Worm (Caenorhabditis elegans) whole organism, mixed stage, embryonic: ENCODE measurements around the gene C06G3.3.

Experiments
- M03D4.4 ChIP-seq: sonication (generic microtip); optimal IDR thresholded peaks from 2 replicates; lab custom pipeline; 2017; ENCODE audit warnings: mild to moderate bottlenecking, missing genetic modification characterization, missing compliant biosample characterization
- blmp-1 ChIP-seq: fragments of 150-350 bp; optimal IDR thresholded peaks from 2 replicates; lab custom pipeline; 2014; ENCODE audit warnings: missing biosample characterization, missing genetic modification characterization
- ceh-39 ChIP-seq: fragments of 150-350 bp; optimal IDR thresholded peaks from 2 replicates; lab custom pipeline; 2014; ENCODE audit warnings: missing biosample characterization, missing genetic modification characterization
- ceh-43 ChIP-seq: fragments of 200-800 bp; sonication (Bioruptor generic); optimal IDR thresholded peaks from 2 replicates; lab custom pipeline; 2018; ENCODE audit warnings: mild to moderate bottlenecking, missing genetic modification characterization, moderate library complexity, missing compliant biosample characterization
- ceh-83 ChIP-seq: fragments of 200-800 bp; sonication (Bioruptor generic); optimal IDR thresholded peaks from 2 replicates; lab custom pipeline; 2018; ENCODE audit warnings: mild to moderate bottlenecking, missing genetic modification characterization, missing compliant biosample characterization
- ces-1 ChIP-seq: fragments of 150-350 bp; optimal IDR thresholded peaks from 2 replicates; lab custom pipeline; 2014; ENCODE audit warnings: missing biosample characterization, missing genetic modification reagents, missing genetic modification characterization
- drap-1 ChIP-seq: fragments of 200-800 bp; sonication (Bioruptor generic); optimal IDR thresholded peaks from 3 replicates; lab custom pipeline; 2018; ENCODE audit warnings: mild to moderate bottlenecking, missing genetic modification characterization, missing compliant biosample characterization
- elt-1 ChIP-seq: sonication (generic microtip); optimal IDR thresholded peaks from 2 replicates; lab custom pipeline; 2017; ENCODE audit warnings: missing genetic modification characterization, mild to moderate bottlenecking, missing compliant biosample characterization, antibody characterized with exemption, moderate library complexity, borderline replicate concordance; ENCODE audit not compliant: insufficient read depth
- elt-3 ChIP-seq: fragments of 150-350 bp; optimal IDR thresholded peaks from 2 replicates; lab custom pipeline; 2014; ENCODE audit warnings: missing biosample characterization, missing genetic modification characterization
- flh-1 ChIP-seq: fragments of 200-800 bp; sonication (Bioruptor generic); optimal IDR thresholded peaks from 2 replicates; lab custom pipeline; 2018; ENCODE audit warnings: mild to moderate bottlenecking, missing genetic modification characterization, moderate library complexity, missing compliant biosample characterization
- ham-2 ChIP-seq: fragments of 200-800 bp; sonication (Bioruptor generic); optimal IDR thresholded peaks from 2 replicates; lab custom pipeline; 2018; ENCODE audit warnings: mild to moderate bottlenecking, missing genetic modification characterization, missing compliant biosample characterization
- lin-13 ChIP-seq: fragments of 150-350 bp; optimal IDR thresholded peaks from 2 replicates; lab custom pipeline; 2014; ENCODE audit warnings: missing biosample characterization, missing genetic modification characterization
- lin-32 ChIP-seq: fragments of 200-800 bp; sonication (Bioruptor generic); optimal IDR thresholded peaks from 2 replicates; lab custom pipeline; 2018; ENCODE audit warnings: mild to moderate bottlenecking, missing genetic modification characterization, missing compliant biosample characterization
- lsy-2 ChIP-seq: fragments of 150-350 bp; optimal IDR thresholded peaks from 2 replicates; lab custom pipeline; 2014; ENCODE audit warnings: missing biosample characterization, missing genetic modification characterization
- mab-5 ChIP-seq: fragments of 150-350 bp; optimal IDR thresholded peaks from 2 replicates; lab custom pipeline; 2014; ENCODE audit warnings: missing biosample characterization, missing genetic modification characterization
- mep-1 ChIP-seq: fragments of 150-350 bp; optimal IDR thresholded peaks from 2 replicates; lab custom pipeline; 2017; ENCODE audit warnings: missing biosample characterization, missing genetic modification reagents, missing genetic modification characterization, inconsistent platforms
- mls-2 ChIP-seq: sonication (generic microtip); optimal IDR thresholded peaks from 2 replicates; lab custom pipeline; 2016; ENCODE audit warnings: mild to moderate bottlenecking, missing genetic modification characterization, moderate library complexity, missing compliant biosample characterization
- nhr-12 ChIP-seq: fragments of 150-350 bp; optimal IDR thresholded peaks from 2 replicates; lab custom pipeline; 2014; ENCODE audit warnings: missing biosample characterization, missing genetic modification characterization
- nhr-2 ChIP-seq: fragments of 150-350 bp; optimal IDR thresholded peaks from 2 replicates; lab custom pipeline; 2014; ENCODE audit warnings: missing biosample characterization, missing genetic modification characterization
- nhr-237 ChIP-seq: fragments of 150-350 bp; optimal IDR thresholded peaks from 2 replicates; lab custom pipeline; 2014; ENCODE audit warnings: missing biosample characterization, missing genetic modification characterization
- nhr-28 ChIP-seq: fragments of 150-350 bp; optimal IDR thresholded peaks from 2 replicates; lab custom pipeline; 2014; ENCODE audit warnings: missing biosample characterization, missing genetic modification characterization
- nhr-76 ChIP-seq: sonication (generic microtip); optimal IDR thresholded peaks from 2 replicates; lab custom pipeline; 2017; ENCODE audit warnings: missing biosample characterization, missing genetic modification characterization
- pha-4 ChIP-seq: fragments of 150-350 bp; optimal IDR thresholded peaks from 2 replicates; lab custom pipeline; 2018; ENCODE audit warnings: missing biosample characterization, missing genetic modification reagents, missing genetic modification characterization
- sem-2 ChIP-seq: fragments of 200-800 bp; sonication (Bioruptor generic); optimal IDR thresholded peaks from 2 replicates; lab custom pipeline; 2018; ENCODE audit warnings: mild to moderate bottlenecking, missing genetic modification characterization, missing compliant biosample characterization
- sptf-1 ChIP-seq: sonication (generic microtip); optimal IDR thresholded peaks from 2 replicates; lab custom pipeline; 2017; ENCODE audit warnings: mild to moderate bottlenecking, missing genetic modification characterization, moderate library complexity, missing compliant biosample characterization
- tbx-8 ChIP-seq: fragments of 200-800 bp; sonication (Bioruptor generic); optimal IDR thresholded peaks from 2 replicates; lab custom pipeline; 2018; ENCODE audit warnings: mild to moderate bottlenecking, missing genetic modification characterization, moderate library complexity, missing compliant biosample characterization
- unc-120 ChIP-seq: sonication (generic microtip); optimal IDR thresholded peaks from 2 replicates; lab custom pipeline; 2017; ENCODE audit warnings: missing genetic modification characterization, missing compliant biosample characterization; ENCODE audit not compliant: poor library complexity, severe bottlenecking
- zip-8 ChIP-seq: fragments of 150-350 bp; optimal IDR thresholded peaks from 2 replicates; lab custom pipeline; 2014; ENCODE audit warnings: missing biosample characterization, missing genetic modification characterization
- ztf-11 ChIP-seq: fragments of 150-350 bp; optimal IDR thresholded peaks from 2 replicates; lab custom pipeline; 2014; ENCODE audit warnings: missing biosample characterization, missing genetic modification characterization

Gene C06G3.3

DNA sequence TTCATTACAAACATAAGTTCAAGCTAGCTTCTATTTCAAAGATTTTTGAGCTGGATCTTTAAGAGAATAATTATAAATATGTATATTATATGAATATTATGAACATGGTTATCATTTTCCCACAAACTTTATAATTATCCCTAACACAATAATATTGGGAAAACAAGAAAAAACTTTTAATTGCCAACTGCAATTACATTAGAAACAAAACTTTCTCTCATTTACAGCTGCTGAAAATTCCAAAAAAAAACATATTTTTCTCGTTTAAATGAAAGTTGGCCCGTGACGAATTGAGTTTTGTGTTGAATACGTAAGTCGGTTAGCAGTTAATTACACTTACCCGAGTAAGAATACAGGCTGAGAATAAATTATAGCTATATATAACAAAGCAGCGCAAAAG, 26.8 kb downstream of the C06G3.3 start:
- TF ChIP-seq ces-1 (GFP tag; lab: Kevin White, UChicago) (no peak), ceh-83 (GFP tag; lab: Kevin White, UChicago) (no peak), ztf-11 (tag; lab: Kevin White, UChicago) (no peak), unc-120 (tag; lab: Kevin White, UChicago) (no peak), sem-2 (GFP tag; lab: Kevin White, UChicago) (no peak), ceh-39 (tag; lab: Kevin White, UChicago) (no peak), lin-32 (GFP tag; lab: Kevin White, UChicago) (no peak), nhr-76 (tag; lab: Kevin White, UChicago) (no peak), ham-2 (GFP tag; lab: Kevin White, UChicago) (no peak), lsy-2 (no peak)

DNA sequence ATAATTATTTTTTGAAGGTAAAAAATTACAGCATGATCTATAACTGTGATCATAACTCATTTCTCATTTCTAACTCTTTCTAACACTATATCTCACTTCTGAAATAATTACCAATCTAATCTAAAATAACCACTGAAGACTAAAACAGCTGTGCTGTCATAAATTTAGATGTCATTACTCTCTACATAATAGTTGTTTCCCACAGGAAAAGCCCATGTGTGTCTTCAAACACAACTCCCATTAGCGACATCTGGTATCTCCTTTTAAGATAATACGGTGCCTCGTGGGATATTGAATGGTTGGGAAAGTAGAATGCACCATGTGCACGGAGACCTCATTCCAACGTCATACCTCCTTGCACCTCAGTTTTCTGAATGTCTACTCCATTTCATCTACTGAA, 29.1 kb downstream of the C06G3.3 start, which contains the start of gene Y43B11AL.1:
Gene Y43B11AL.1, plus strand, starts transcription at position 301 of the 400 bp plus-strand sequence.
- TF ChIP-seq sem-2 (GFP tag; lab: Kevin White, UChicago) (no peak), mls-2 (no peak), mab-5 (tag; lab: Kevin White, UChicago) (no peak), lin-13 (tag; lab: Kevin White, UChicago) (no peak), nhr-76 (tag; lab: Kevin White, UChicago) (no peak), ceh-43 (no peak), nhr-237 (tag; lab: Kevin White, UChicago) (no peak), pha-4 (tag; lab: Kevin White, UChicago) (no peak)
- TF ChIP-seq, all 35 proteins: peak for 0

DNA sequence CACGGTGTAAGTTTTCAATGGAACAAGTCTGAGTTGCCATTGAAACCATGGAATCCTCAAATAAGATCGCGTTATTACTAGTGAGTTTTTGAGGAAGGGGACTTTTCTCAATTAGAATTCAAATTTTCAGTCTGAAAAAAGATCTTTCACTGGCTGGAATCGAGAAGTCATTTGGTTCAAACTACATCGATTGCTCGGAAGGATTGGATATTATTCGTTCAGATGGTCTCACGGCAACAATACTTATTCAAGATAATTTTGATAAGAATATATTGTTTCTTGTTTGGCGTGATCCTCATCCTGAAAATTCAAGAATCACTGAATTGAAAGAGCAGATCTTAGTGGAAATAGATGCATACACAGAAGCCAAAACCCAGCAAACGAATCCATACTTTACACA, 31.5 kb downstream of the C06G3.3 start:
- no peak for TF ChIP-seq mls-2
- no peak for TF ChIP-seq zip-8 (tag; lab: Kevin White, UChicago)
- no peak for TF ChIP-seq pha-4 (tag; lab: Kevin White, UChicago)
- no peak for TF ChIP-seq nhr-28 (tag; lab: Kevin White, UChicago)
- no peak for TF ChIP-seq elt-3 (tag; lab: Kevin White, UChicago)
- no peak for TF ChIP-seq blmp-1 (tag; lab: Kevin White, UChicago)
- TF ChIP-seq nhr-237 (tag; lab: Kevin White, UChicago) = no peak

DNA sequence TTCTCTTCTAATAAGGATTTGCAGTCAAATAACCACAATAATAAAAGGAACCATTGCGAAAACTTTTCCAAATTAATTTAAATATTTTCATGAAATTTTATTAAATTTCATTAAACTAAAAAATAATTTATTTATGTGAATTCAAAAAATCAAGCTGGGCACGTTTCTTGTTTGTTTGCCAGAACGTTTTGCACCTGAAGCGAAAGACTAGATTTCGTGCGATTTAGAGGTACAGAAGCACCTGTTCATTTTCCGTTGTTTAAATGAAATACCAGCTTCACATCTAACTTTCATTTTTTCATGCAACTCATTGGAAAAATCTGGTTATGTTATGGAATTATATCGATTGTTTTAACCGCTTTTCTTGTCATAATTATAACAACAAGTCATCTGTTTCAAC, 36.2 kb downstream of the C06G3.3 start, which contains the start of gene srg-48:
Gene srg-48, plus strand, starts transcription at position 301 of the 400 bp plus-strand sequence.
- TF ChIP-seq ceh-43 = no peak
- TF ChIP-seq nhr-12 (tag; lab: Kevin White, UChicago) = no peak
- TF ChIP-seq nhr-237 (tag; lab: Kevin White, UChicago) = no peak
- TF ChIP-seq mep-1 (tag; lab: Kevin White, UChicago) = no peak
- TF ChIP-seq flh-1 = no peak
- no peak for TF ChIP-seq blmp-1 (tag; lab: Kevin White, UChicago)
- no peak for TF ChIP-seq elt-3 (tag; lab: Kevin White, UChicago)
- TF ChIP-seq nhr-2 (tag; lab: Kevin White, UChicago) = no peak
- no peak for TF ChIP-seq lin-13 (tag; lab: Kevin White, UChicago)
- TF ChIP-seq lin-32 (GFP tag; lab: Kevin White, UChicago) = no peak

DNA sequence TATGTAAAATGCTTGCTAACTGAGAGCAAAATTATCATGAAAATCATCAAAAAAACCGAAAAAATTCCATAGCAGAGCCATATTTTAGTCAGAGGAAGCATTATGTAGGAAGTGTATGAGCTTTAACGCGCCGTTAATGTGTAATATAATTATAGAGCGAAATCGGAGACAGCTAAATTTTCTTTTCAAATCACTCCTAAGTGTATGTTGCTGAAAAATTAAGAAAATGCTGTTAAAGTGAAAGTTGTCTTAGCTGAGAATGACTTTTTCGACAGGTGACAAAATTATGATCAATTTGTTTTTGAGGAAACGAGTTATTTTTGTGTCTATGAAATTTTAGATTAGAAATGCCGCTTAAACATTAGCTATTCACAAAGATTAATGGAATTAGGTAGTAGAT, 39.1 kb downstream of the C06G3.3 start, which contains the start of gene srg-50:
Gene srg-50, minus strand, starts transcription at position 101 of the 400 bp plus-strand sequence.
- TF ChIP-seq drap-1 = no peak
- TF ChIP-seq unc-120 (tag; lab: Kevin White, UChicago) = no peak
- TF ChIP-seq sptf-1 = no peak
- no peak for TF ChIP-seq blmp-1 (tag; lab: Kevin White, UChicago)
- TF ChIP-seq nhr-76 (tag; lab: Kevin White, UChicago) = no peak
- TF ChIP-seq elt-1 (tag; lab: Kevin White, UChicago) = no peak
- TF ChIP-seq sem-2 (GFP tag; lab: Kevin White, UChicago) = no peak
- no peak for TF ChIP-seq tbx-8 (GFP tag; lab: Kevin White, UChicago)
- TF ChIP-seq nhr-28 (tag; lab: Kevin White, UChicago) = no peak
- TF ChIP-seq M03D4.4 = no peak
- TF ChIP-seq lsy-2 = no peak
- no peak for TF ChIP-seq nhr-2 (tag; lab: Kevin White, UChicago)
- TF ChIP-seq lin-13 (tag; lab: Kevin White, UChicago) = no peak
- TF ChIP-seq mep-1 (tag; lab: Kevin White, UChicago) = no peak
- TF ChIP-seq, all 35 proteins: peak for 0
